Worm (Caenorhabditis elegans): ENCODE measurements around the gene F40F8.11.

Gene F40F8.11

DNA sequence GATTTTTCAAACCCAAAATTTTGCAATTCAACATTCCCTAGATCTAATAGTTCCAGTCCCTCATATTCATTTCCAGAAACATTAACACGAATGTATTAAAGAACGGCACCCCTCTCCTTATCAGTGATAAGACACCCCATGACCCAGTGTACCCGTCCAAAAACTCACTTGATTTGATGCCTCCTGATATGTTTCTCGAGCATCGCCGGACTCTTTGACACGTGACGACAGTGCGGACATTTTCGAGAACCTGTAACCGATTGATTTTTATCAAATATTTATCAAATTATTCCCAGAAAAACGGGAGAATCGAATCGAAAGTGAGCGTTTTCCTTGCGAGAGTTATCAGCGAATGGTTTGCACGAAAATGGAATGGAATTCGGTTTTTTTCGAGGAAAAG, 18.6 kb upstream of the F40F8.11 start:
- TF ChIP-seq dsc-1 (tag; optimal IDR thresholded peaks at IDR 0.05) (no peak), zag-1 (tag; optimal IDR thresholded peaks at IDR 0.05) (no peak), nhr-19 (GFP tag; conservative IDR thresholded peaks at IDR 0.05) (no peak), tlp-1 (tag; optimal IDR thresholded peaks at IDR 0.05) (no peak), irx-1 (tag; optimal IDR thresholded peaks at IDR 0.05) (no peak), mdl-1 (tag; optimal IDR thresholded peaks at IDR 0.05) (peak in 1 of 2 experiments; percentile 40), dpl-1 (GFP tag; optimal IDR thresholded peaks at IDR 0.05) (no peak), ceh-82 (tag; optimal IDR thresholded peaks at IDR 0.05) (no peak), nhr-90 (tag; optimal IDR thresholded peaks at IDR 0.05; ENCODE audit: poor library complexity) (peak; percentile 35), pax-3 (tag; optimal IDR thresholded peaks at IDR 0.05) (no peak), lin-35 (GFP tag; optimal IDR thresholded peaks at IDR 0.05) (peak in 1 of 2 experiments; percentile 52), ets-5 (GFP tag; IDR thresholded peaks at IDR 0.05) (no peak), nhr-76 (tag; optimal IDR thresholded peaks at IDR 0.05) (no peak), lin-13 (GFP tag; optimal IDR thresholded peaks at IDR 0.05) (no peak), aha-1 (tag; optimal IDR thresholded peaks at IDR 0.05) (no peak), unc-30 (tag; optimal IDR thresholded peaks at IDR 0.05) (no peak), nhr-20 (tag; optimal IDR thresholded peaks at IDR 0.05) (no peak), C34B4.2 (tag; optimal IDR thresholded peaks at IDR 0.05) (no peak), ceh-63 (GFP tag; optimal IDR thresholded peaks at IDR 0.05) (no peak), elt-3 (tag; optimal IDR thresholded peaks at IDR 0.05) (no peak), blmp-1 (tag; optimal IDR thresholded peaks at IDR 0.05) (no peak), efl-1 (optimal IDR thresholded peaks at IDR 0.05) (no peak), efl-1 (GFP tag; optimal IDR thresholded peaks at IDR 0.05 in 1 of 2) (peak in 1 of 2 experiments; percentile 41), elt-2 (tag; optimal IDR thresholded peaks at IDR 0.05) (peak; percentile 97), nhr-84 (tag; optimal IDR thresholded peaks at IDR 0.05) (no peak), pqm-1 (tag; optimal IDR thresholded peaks at IDR 0.05) (no peak), tbx-2 (tag; optimal IDR thresholded peaks at IDR 0.05) (no peak), lsy-2 (tag; optimal IDR thresholded peaks at IDR 0.05) (no peak), nhr-11 (tag; optimal IDR thresholded peaks at IDR 0.05) (no peak), nhr-71 (tag; optimal IDR thresholded peaks at IDR 0.05) (peak; percentile 33), sox-4 (tag; optimal IDR thresholded peaks at IDR 0.05) (no peak), mef-2 (tag; optimal IDR thresholded peaks at IDR 0.05) (no peak), nhr-77 (tag; optimal IDR thresholded peaks at IDR 0.05) (no peak), nhr-47 (tag; optimal IDR thresholded peaks at IDR 0.05) (no peak), fkh-4 (tag; optimal IDR thresholded peaks at IDR 0.05; ENCODE audit: borderline replicate concordance) (no peak), xbp-1 (tag; optimal IDR thresholded peaks at IDR 0.05) (no peak), unc-98 (GFP tag; IDR thresholded peaks at IDR 0.05) (no peak), hpl-2 (GFP tag; optimal IDR thresholded peaks at IDR 0.05) (no peak)

DNA sequence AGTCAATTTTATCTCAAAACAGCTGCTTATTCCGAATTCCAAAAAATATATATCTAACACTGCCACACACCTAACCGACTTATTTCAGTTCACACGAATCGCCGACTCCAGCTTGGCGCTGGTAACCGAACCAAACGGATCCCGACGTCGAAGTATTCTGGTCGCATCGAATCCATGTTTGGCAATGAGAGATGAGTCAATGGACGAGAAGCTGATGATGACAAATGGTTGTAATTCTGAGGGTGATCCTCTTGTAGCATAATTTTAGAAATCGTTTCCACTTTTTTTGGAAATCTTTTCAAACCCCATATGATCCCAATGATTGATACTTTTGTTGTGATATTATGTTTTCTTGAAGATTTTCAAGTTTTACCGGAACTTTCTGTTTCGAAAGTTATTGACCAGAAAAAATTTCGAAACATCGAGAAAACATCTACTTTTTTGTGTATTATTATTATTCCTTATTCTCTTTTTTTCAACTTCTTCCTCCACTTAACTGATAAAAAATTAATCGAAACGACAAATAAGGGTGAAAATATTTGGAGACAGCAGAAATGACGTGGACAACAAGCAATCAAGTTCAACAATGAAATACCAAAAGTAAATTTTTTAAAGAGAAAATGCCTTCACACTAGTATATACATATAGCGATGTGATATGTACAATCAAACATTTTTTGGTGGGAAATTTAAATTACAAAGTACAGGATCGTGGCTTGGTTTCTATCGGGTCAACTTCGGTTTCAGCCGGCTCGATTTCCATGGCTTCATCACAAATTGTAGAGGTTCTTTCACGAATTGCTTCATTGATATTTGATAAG, 17.7 kb upstream of the F40F8.11 start:
- peak; percentile 55 for TF ChIP-seq nhr-85 (tag)
- TF ChIP-seq swsn-7 (tag; optimal IDR thresholded peaks at IDR 0.05) = no peak
- TF ChIP-seq pag-3 (tag; optimal IDR thresholded peaks at IDR 0.05; ENCODE audit: borderline replicate concordance, insufficient read depth) = no peak
- TF ChIP-seq grh-1 (GFP tag; IDR thresholded peaks at IDR 0.05) = 0 out of 2 replicates have a peak, but pooled peaks have one; percentile 10
- peak; percentile 23 for TF ChIP-seq aly-2 (tag; optimal IDR thresholded peaks at IDR 0.05)
- peak; percentile 60 for TF ChIP-seq elt-2 (tag; optimal IDR thresholded peaks at IDR 0.05)
- TF ChIP-seq nhr-47 (tag; optimal IDR thresholded peaks at IDR 0.05) = no peak
- peak; percentile 33 for TF ChIP-seq nhr-90 (tag; optimal IDR thresholded peaks at IDR 0.05; ENCODE audit: poor library complexity)
- peak; percentile 67 for TF ChIP-seq ama-1 (optimal IDR thresholded peaks at IDR 0.05)
- peak in 1 of 2 experiments; percentile 62 for TF ChIP-seq lin-35 (GFP tag; optimal IDR thresholded peaks at IDR 0.05)
- TF ChIP-seq nhr-71 (tag; optimal IDR thresholded peaks at IDR 0.05) = peak; percentile 28
- no peak for TF ChIP-seq C16A3.4 (tag; optimal IDR thresholded peaks at IDR 0.05)
- TF ChIP-seq hpl-2 (GFP tag; optimal IDR thresholded peaks at IDR 0.05) = peak; percentile 14
- TF ChIP-seq jun-1 (tag; optimal IDR thresholded peaks at IDR 0.05) = peak; percentile 56

Measured in whole organism, L1 larva.